Worm (Caenorhabditis elegans) whole organism, L4 larva: ENCODE results near the gene inx-11.

Experiments used
- R02D3.7 ChIP-seq: fragments of 150-350 bp; sonication (generic microtip); optimal IDR thresholded peaks from 3 replicates; lab custom pipeline; 2014; ENCODE audit warnings: missing biosample characterization, missing genetic modification characterization
- T20F7.1 ChIP-seq: fragments of 200-800 bp; sonication (Bioruptor generic); optimal IDR thresholded peaks from 2 replicates; lab custom pipeline; 2018; ENCODE audit warnings: mild to moderate bottlenecking, missing genetic modification characterization, missing compliant biosample characterization
- Y105C5A.15 ChIP-seq: fragments of 200-800 bp; sonication (Bioruptor generic); IDR thresholded peaks from 2 replicates; pipeline ENCODE4 v1.3.6; 2022; ENCODE audit warnings: missing genetic modification characterization, missing compliant biosample characterization
- Y48G9A.11 ChIP-seq: fragments of 200-800 bp; sonication (Bioruptor generic); IDR thresholded peaks from 2 replicates; pipeline ENCODE4 v1.3.6; 2022; ENCODE audit warnings: missing genetic modification reagents, missing genetic modification characterization, missing compliant biosample characterization
- Y5F2A.4 ChIP-seq: fragments of 200-800 bp; sonication (Bioruptor generic); optimal IDR thresholded peaks from 2 replicates; lab custom pipeline; 2018; ENCODE audit warnings: mild to moderate bottlenecking, missing genetic modification characterization, missing compliant biosample characterization
- Y75B8A.6 ChIP-seq: fragments of 200-800 bp; sonication (Bioruptor generic); IDR thresholded peaks from 2 replicates; pipeline ENCODE4 v1.3.6; 2022; ENCODE audit warnings: missing genetic modification reagents, missing genetic modification characterization, missing compliant biosample characterization
- aly-2 ChIP-seq: sonication (generic microtip); optimal IDR thresholded peaks from 2 replicates; lab custom pipeline; 2018; ENCODE audit warnings: missing biosample characterization, missing genetic modification characterization
- arid-1 ChIP-seq: fragments of 200-800 bp; sonication (Bioruptor generic); conservative IDR thresholded peaks from 2 replicates; pipeline ENCODE4 v1.3.6; 2022; ENCODE audit warnings: missing genetic modification reagents, missing genetic modification characterization, missing compliant biosample characterization
- attf-4 ChIP-seq: sonication (generic microtip); optimal IDR thresholded peaks from 3 replicates; lab custom pipeline; 2017; ENCODE audit warnings: missing biosample characterization, missing genetic modification characterization
- ceh-20 ChIP-seq: fragments of 200-800 bp; sonication (Bioruptor generic); IDR thresholded peaks from 2 replicates; pipeline ENCODE4 v1.3.6; 2022; ENCODE audit warnings: missing genetic modification reagents, missing genetic modification characterization, missing compliant biosample characterization
- daf-16 ChIP-seq, 3 experiments: sonication (generic microtip); optimal IDR thresholded peaks; 2 replicates each; lab custom pipeline; 2016 to 2017; ENCODE audit warnings: missing genetic modification characterization in 3 of 3, missing genetic modification reagents in 3 of 3, mild to moderate bottlenecking in 2 of 3, missing compliant biosample characterization in 2 of 3, missing biosample characterization in 1 of 3, moderate library complexity in 1 of 3
- daf-19 ChIP-seq: fragments of 200-800 bp; sonication (Bioruptor generic); conservative IDR thresholded peaks from 2 replicates; pipeline ENCODE4 v1.3.6; 2022; ENCODE audit warnings: missing genetic modification characterization, missing compliant biosample characterization
- dmd-6 ChIP-seq: fragments of 200-800 bp; sonication (Bioruptor generic); IDR thresholded peaks from 2 replicates; pipeline ENCODE4 v1.3.6; 2022; ENCODE audit warnings: missing genetic modification reagents, missing genetic modification characterization, missing compliant biosample characterization
- duxl-1 ChIP-seq: sonication (generic microtip); optimal IDR thresholded peaks from 2 replicates; lab custom pipeline; 2016; ENCODE audit warnings: mild to moderate bottlenecking, missing genetic modification characterization, moderate library complexity, missing compliant biosample characterization; ENCODE audit not compliant: poor library complexity
- fkh-10 ChIP-seq: fragments of 150-350 bp; optimal IDR thresholded peaks from 2 replicates; lab custom pipeline; 2014; ENCODE audit warnings: missing biosample characterization, missing genetic modification reagents, missing genetic modification characterization
- gei-8 ChIP-seq: fragments of 200-800 bp; sonication (Bioruptor generic); optimal IDR thresholded peaks from 2 replicates; lab custom pipeline; 2018; ENCODE audit warnings: mild to moderate bottlenecking, missing genetic modification characterization, missing compliant biosample characterization
- hlh-30 ChIP-seq: sonication (generic microtip); optimal IDR thresholded peaks from 2 replicates; lab custom pipeline; 2017; ENCODE audit warnings: antibody characterized with exemption, mild to moderate bottlenecking, missing genetic modification characterization, missing compliant biosample characterization; ENCODE audit not compliant: insufficient read depth
- lin-1 ChIP-seq: fragments of 200-800 bp; sonication (Bioruptor generic); IDR thresholded peaks from 2 replicates; pipeline ENCODE4 v1.3.6; 2022; ENCODE audit warnings: missing genetic modification reagents, missing genetic modification characterization, missing compliant biosample characterization
- lin-39 ChIP-seq: fragments of 150-350 bp; optimal IDR thresholded peaks from 2 replicates; lab custom pipeline; 2014; ENCODE audit warnings: missing biosample characterization, missing genetic modification reagents, missing genetic modification characterization
- lir-3 ChIP-seq: sonication (generic microtip); optimal IDR thresholded peaks from 2 replicates; lab custom pipeline; 2016; ENCODE audit warnings: mild to moderate bottlenecking, missing genetic modification characterization, missing compliant biosample characterization
- madf-9 ChIP-seq: fragments of 200-800 bp; sonication (Bioruptor generic); conservative IDR thresholded peaks from 2 replicates; pipeline ENCODE4 v1.3.6; 2022; ENCODE audit warnings: missing genetic modification reagents, missing genetic modification characterization, missing compliant biosample characterization
- mep-1 ChIP-seq: fragments of 150-350 bp; sonication (generic microtip); optimal IDR thresholded peaks from 3 replicates; lab custom pipeline; 2014; ENCODE audit warnings: missing biosample characterization, missing genetic modification characterization
- mxl-2 ChIP-seq: fragments of 200-800 bp; sonication (Bioruptor generic); conservative IDR thresholded peaks from 2 replicates; pipeline ENCODE4 v1.3.6; 2022; ENCODE audit warnings: missing genetic modification reagents, missing genetic modification characterization, missing compliant biosample characterization
- nhr-111 ChIP-seq: fragments of 200-800 bp; sonication (Bioruptor generic); optimal IDR thresholded peaks from 2 replicates; lab custom pipeline; 2018; ENCODE audit warnings: mild to moderate bottlenecking, missing genetic modification characterization, missing compliant biosample characterization
- nhr-237 ChIP-seq: sonication (generic microtip); optimal IDR thresholded peaks from 2 replicates; lab custom pipeline; 2017; ENCODE audit warnings: missing biosample characterization, missing genetic modification characterization
- nhr-6 ChIP-seq: fragments of 150-350 bp; optimal IDR thresholded peaks from 2 replicates; lab custom pipeline; 2014; ENCODE audit warnings: missing biosample characterization, missing genetic modification characterization
- pha-4 ChIP-seq, 2 experiments: fragments of 150-350 bp in 1 of 2; fragments of 200-800 bp in 1 of 2; sonication (Bioruptor generic) in 1 of 2; IDR thresholded peaks in 1 of 2; optimal IDR thresholded peaks in 1 of 2; 2 replicates each; pipeline versions ENCODE4 v1.3.6 to Lab custom; 2014 to 2022; ENCODE audit warnings: missing genetic modification characterization in 2 of 2, missing genetic modification reagents in 2 of 2, missing biosample characterization in 1 of 2, missing compliant biosample characterization in 1 of 2
- php-3 ChIP-seq: fragments of 200-800 bp; sonication (Bioruptor generic); IDR thresholded peaks from 2 replicates; pipeline ENCODE4 v1.3.6; 2022; ENCODE audit warnings: missing genetic modification reagents, missing genetic modification characterization, missing compliant biosample characterization
- pqm-1 ChIP-seq: sonication (generic microtip); optimal IDR thresholded peaks from 2 replicates; lab custom pipeline; 2017; ENCODE audit warnings: missing biosample characterization, missing genetic modification characterization
- rbr-2 ChIP-seq: sonication (generic microtip); optimal IDR thresholded peaks from 2 replicates; lab custom pipeline; 2016; ENCODE audit warnings: missing genotype, missing genetic modification characterization, missing compliant biosample characterization
- sdz-12 ChIP-seq: fragments of 200-800 bp; sonication (Bioruptor generic); optimal IDR thresholded peaks from 2 replicates; lab custom pipeline; 2018; ENCODE audit warnings: mild to moderate bottlenecking, missing genetic modification characterization, missing compliant biosample characterization
- skn-1 ChIP-seq: fragments of 150-350 bp; optimal IDR thresholded peaks from 2 replicates; lab custom pipeline; 2014; ENCODE audit warnings: missing biosample characterization, missing genetic modification characterization
- snpc-1.2 ChIP-seq: fragments of 200-800 bp; sonication (Bioruptor generic); IDR thresholded peaks from 2 replicates; pipeline ENCODE4 v1.3.6; 2022; ENCODE audit warnings: missing genetic modification reagents, missing genetic modification characterization, missing compliant biosample characterization
- spr-1 ChIP-seq: sonication (generic microtip); optimal IDR thresholded peaks from 2 replicates; lab custom pipeline; 2016; ENCODE audit warnings: mild to moderate bottlenecking, missing genetic modification characterization, missing compliant biosample characterization
- spr-3 ChIP-seq: fragments of 200-800 bp; sonication (Bioruptor generic); optimal IDR thresholded peaks from 2 replicates; lab custom pipeline; 2018; ENCODE audit warnings: mild to moderate bottlenecking, missing genetic modification characterization, missing compliant biosample characterization
- tag-97 ChIP-seq: fragments of 200-800 bp; sonication (Bioruptor generic); IDR thresholded peaks from 2 replicates; pipeline ENCODE4 v1.3.6; 2022; ENCODE audit warnings: missing genetic modification characterization, missing compliant biosample characterization
- ztf-11 ChIP-seq: fragments of 150-350 bp; optimal IDR thresholded peaks from 2 replicates; lab custom pipeline; 2014; ENCODE audit warnings: missing biosample characterization, missing genetic modification characterization

Gene inx-11

ce11 chrV:12486934-12487333 is at the start of gene inx-11:
TSS of gene inx-11 (plus strand) at chrV:12487234.
- TF ChIP-seq rbr-2 (tag; lab: Kevin White, UChicago) (no peak), pha-4 (GFP tag; IDR thresholded peaks at IDR 0.05; lab: Robert Waterston, UW) (no peak), pha-4 (tag; optimal IDR thresholded peaks at IDR 0.05; lab: Kevin White, UChicago) (peak; percentile 19)

ce11 chrV:12441420-12441819 is 45.6 kb upstream of the inx-11 start, which contains the start of gene pals-37:
TSS of gene pals-37 (minus strand) at chrV:12441520.
- no peak for TF ChIP-seq dmd-6 (GFP tag; lab: Robert Waterston, UW)
- TF ChIP-seq mep-1 = no peak
- TF ChIP-seq ztf-11 (tag; lab: Kevin White, UChicago) = no peak
- no peak for TF ChIP-seq hlh-30 (tag; lab: Kevin White, UChicago)
- no peak for TF ChIP-seq aly-2 (tag; lab: Kevin White, UChicago)
- no peak for TF ChIP-seq nhr-6 (tag; lab: Kevin White, UChicago)
- no peak for TF ChIP-seq tag-97 (GFP tag; lab: Robert Waterston, UW)
- no peak for TF ChIP-seq lin-39 (tag; lab: Kevin White, UChicago)
- TF ChIP-seq php-3 (GFP tag; lab: Robert Waterston, UW) = no peak
- TF ChIP-seq T20F7.1 (GFP tag; lab: Kevin White, UChicago) = no peak
- no peak for TF ChIP-seq Y105C5A.15
- no peak for TF ChIP-seq Y75B8A.6 (GFP tag; lab: Robert Waterston, UW)

ce11 chrV:12443754-12444153 is 43.3 kb upstream of the inx-11 start, which contains the start of gene pals-39:
TSS of gene pals-39 (minus strand) at chrV:12443854.
- TF ChIP-seq T20F7.1 (GFP tag; lab: Kevin White, UChicago) (no peak), daf-16 (GFP tag; optimal IDR thresholded peaks at IDR 0.05; lab: Kevin White, UChicago) (no peak), daf-16 (tag; optimal IDR thresholded peaks at IDR 0.05; lab: Kevin White, UChicago) (peak; percentile 64), gei-8 (no peak), ceh-20 (GFP tag; lab: Robert Waterston, UW) (no peak), fkh-10 (no peak), madf-9 (GFP tag; lab: Robert Waterston, UW) (no peak), pqm-1 (peak; percentile 21), lir-3 (no peak), arid-1 (no peak), Y5F2A.4 (no peak), sdz-12 (GFP tag; lab: Kevin White, UChicago) (no peak)

- TF ChIP-seq snpc-1.2 (no peak), skn-1 (tag; lab: Kevin White, UChicago) (no peak), nhr-237 (tag; lab: Kevin White, UChicago) (no peak), lin-1 (GFP tag; lab: Robert Waterston, UW) (no peak), R02D3.7 (tag; lab: Kevin White, UChicago) (no peak), daf-19 (GFP tag; lab: Robert Waterston, UW) (no peak), duxl-1 (no peak), spr-3 (GFP tag; lab: Kevin White, UChicago) (no peak), Y48G9A.11 (no peak), mxl-2 (GFP tag; lab: Robert Waterston, UW) (no peak), spr-1 (tag; lab: Kevin White, UChicago) (no peak), nhr-111 (no peak), attf-4 (no peak), lir-3 (no peak)
Observed at ce11 chrV:12446895-12447294, 40.1 kb upstream of the inx-11 start, which contains the start of the genes pals-38 and C54D10.9. TSS of gene pals-38 (minus strand) at chrV:12446995. TSS of gene C54D10.9 (plus strand) at chrV:12447153.
